Worm (Caenorhabditis elegans): Measurements from ENCODE around the gene Y43F4B.10.

- no peak for TF ChIP-seq lin-15B (tag; optimal IDR thresholded peaks at IDR 0.05)
- no peak for TF ChIP-seq ztf-11 (tag; optimal IDR thresholded peaks at IDR 0.05)
- TF ChIP-seq pha-4 (tag; optimal IDR thresholded peaks at IDR 0.05), result no peak
- TF ChIP-seq nhr-237 (tag; optimal IDR thresholded peaks at IDR 0.05), result no peak
- no peak for TF ChIP-seq snpc-4 (tag; optimal IDR thresholded peaks at IDR 0.05)
- TF ChIP-seq lin-39 (tag; optimal IDR thresholded peaks at IDR 0.05), result no peak
- no peak for TF ChIP-seq mdl-1 (tag; optimal IDR thresholded peaks at IDR 0.05)
- TF ChIP-seq skn-1 (tag; optimal IDR thresholded peaks at IDR 0.05), result no peak
- TF ChIP-seq unc-62 (GFP tag; optimal IDR thresholded peaks at IDR 0.05), result no peak
- no peak for TF ChIP-seq ceh-16 (tag; optimal IDR thresholded peaks at IDR 0.05)
- TF ChIP-seq ZK546.5 (tag; optimal IDR thresholded peaks at IDR 0.05), result no peak
- no peak for TF ChIP-seq nhr-11 (tag; optimal IDR thresholded peaks at IDR 0.05)
Measured at ce11 chrIII:13339672-13340071, 25.8 kb downstream of the Y43F4B.10 start, which contains the start of gene F53A2.3.
